Worm (Caenorhabditis elegans): ENCODE measurements around the gene F16B4.5.

Gene F16B4.5

ce11 chrV:1627269-1627668 is 39.0 kb downstream of the F16B4.5 start (continued):
- TF ChIP-seq unc-3 (GFP tag; conservative IDR thresholded peaks at IDR 0.05), result no peak
- TF ChIP-seq unc-3 (tag; optimal IDR thresholded peaks at IDR 0.05), result no peak
- TF ChIP-seq pqm-1 (tag; optimal IDR thresholded peaks at IDR 0.05), result no peak
- TF ChIP-seq ceh-22 (tag; optimal IDR thresholded peaks at IDR 0.05), result no peak
- TF ChIP-seq tbx-7 (tag; optimal IDR thresholded peaks at IDR 0.05), result no peak
- TF ChIP-seq hlh-8 (tag; optimal IDR thresholded peaks at IDR 0.05), result no peak
- TF ChIP-seq nhr-232 (tag; optimal IDR thresholded peaks at IDR 0.05), result no peak

DNA sequence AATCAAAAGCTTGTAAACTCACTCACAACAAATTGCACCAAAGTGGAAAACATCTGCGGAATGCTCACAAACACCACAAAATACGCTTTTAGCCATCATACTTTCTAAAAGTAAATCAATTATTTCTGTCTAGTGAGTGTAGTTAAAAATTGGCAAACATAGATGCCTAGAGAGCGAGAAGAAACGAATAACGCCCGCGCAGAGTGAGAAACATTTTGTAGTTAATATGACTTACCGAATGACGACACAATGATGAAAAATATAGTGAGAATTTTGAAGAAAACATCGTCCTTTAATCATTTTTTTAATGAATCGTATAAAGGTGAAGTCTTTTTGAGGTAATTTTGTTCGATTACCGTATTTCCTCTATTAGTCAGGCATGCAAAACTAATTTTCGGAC is 41.1 kb downstream of the F16B4.5 start, which contains the start of gene nhr-238:
nhr-238 (minus strand) TSS at position 104 of the 400 bp plus-strand sequence.
- TF ChIP-seq sox-4 (tag; optimal IDR thresholded peaks at IDR 0.05) (no peak), ceh-14 (tag; optimal IDR thresholded peaks at IDR 0.05) (no peak), ref-2 (tag; optimal IDR thresholded peaks at IDR 0.05) (no peak), hlh-8 (tag; optimal IDR thresholded peaks at IDR 0.05) (no peak), unc-55 (GFP tag; optimal IDR thresholded peaks at IDR 0.05) (no peak), hlh-15 (tag; optimal IDR thresholded peaks at IDR 0.05) (no peak), hlh-13 (GFP tag; optimal IDR thresholded peaks at IDR 0.05) (no peak), rnt-1 (tag; optimal IDR thresholded peaks at IDR 0.05) (no peak), nhr-11 (tag; optimal IDR thresholded peaks at IDR 0.05) (no peak), unc-86 (tag; optimal IDR thresholded peaks at IDR 0.05) (no peak), unc-3 (GFP tag; conservative IDR thresholded peaks at IDR 0.05) (no peak), unc-3 (tag; optimal IDR thresholded peaks at IDR 0.05) (no peak), tbx-7 (tag; optimal IDR thresholded peaks at IDR 0.05) (no peak), gmeb-2 (tag; optimal IDR thresholded peaks at IDR 0.05) (no peak), C08G9.2 (tag; optimal IDR thresholded peaks at IDR 0.05) (no peak)

DNA sequence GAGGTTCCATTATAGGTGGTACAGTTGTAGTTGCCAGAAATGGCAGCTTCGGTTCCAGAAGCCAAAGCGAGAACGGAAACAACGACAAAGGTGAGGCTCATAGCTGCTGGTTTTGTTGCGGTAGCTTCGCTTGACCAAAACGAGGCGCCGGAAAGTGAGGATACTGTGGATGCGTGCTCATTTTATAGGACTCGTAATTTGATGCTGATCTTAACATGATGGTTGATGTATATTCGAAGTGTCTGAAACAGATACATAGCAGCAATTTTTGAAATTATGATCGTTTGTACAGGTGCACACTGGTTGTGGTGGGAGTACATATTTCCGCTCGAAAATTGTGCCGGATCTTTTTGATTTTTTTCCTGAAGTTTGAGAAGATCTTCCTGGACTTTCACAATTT is 42.9 kb downstream of the F16B4.5 start, which contains the start of gene Y46H3D.8:
Y46H3D.8 (minus strand) TSS at position 101 of the 400 bp plus-strand sequence.
- no peak for TF ChIP-seq K09A11.1 (tag; optimal IDR thresholded peaks at IDR 0.05; ENCODE audit: insufficient read depth)
- no peak for TF ChIP-seq unc-42 (tag; optimal IDR thresholded peaks at IDR 0.05)
- no peak for TF ChIP-seq ceh-6 (GFP tag; optimal IDR thresholded peaks at IDR 0.05)

ce11 chrV:1631717-1632116 is 43.5 kb downstream of the F16B4.5 start, which contains the start of gene irld-17:
irld-17 (plus strand) TSS chrV:1632017.
- no peak for TF ChIP-seq K02D7.2 (tag; optimal IDR thresholded peaks at IDR 0.05)
- no peak for TF ChIP-seq mec-3 (tag; optimal IDR thresholded peaks at IDR 0.05; ENCODE audit: borderline replicate concordance)
- TF ChIP-seq hlh-30 (tag; optimal IDR thresholded peaks at IDR 0.05; ENCODE audit: insufficient read depth), result no peak
- no peak for TF ChIP-seq odd-2 (tag; optimal IDR thresholded peaks at IDR 0.05)
- no peak for TF ChIP-seq madf-2 (tag; optimal IDR thresholded peaks at IDR 0.05)
- no peak for TF ChIP-seq pros-1 (tag; optimal IDR thresholded peaks at IDR 0.05)
- TF ChIP-seq ama-1 (optimal IDR thresholded peaks at IDR 0.05), result no peak
- TF ChIP-seq ceh-31 (tag; optimal IDR thresholded peaks at IDR 0.05), result no peak
- no peak for TF ChIP-seq ceh-45 (GFP tag; IDR thresholded peaks at IDR 0.05)
- TF ChIP-seq ceh-19 (GFP tag; optimal IDR thresholded peaks at IDR 0.05), result no peak

DNA sequence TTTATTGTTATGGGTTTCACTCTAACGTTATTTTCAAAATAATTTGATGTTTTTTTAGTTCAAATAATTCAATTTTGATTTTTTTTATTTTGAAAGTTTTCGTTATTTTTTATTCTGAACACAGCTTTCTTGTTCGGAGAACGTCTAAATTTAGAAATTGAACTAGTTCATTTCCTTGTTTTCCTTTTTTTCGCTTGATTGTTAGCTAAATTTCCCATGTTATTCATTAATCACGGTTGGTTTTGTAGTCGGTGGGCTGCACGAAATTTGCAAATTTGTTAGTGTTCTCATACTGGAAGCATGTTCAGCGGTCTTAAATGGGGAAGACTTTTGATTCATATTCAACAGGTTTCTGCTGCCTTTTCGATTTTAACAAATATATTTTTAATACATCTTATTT is 47.6 kb downstream of the F16B4.5 start, which contains the start of gene str-222:
str-222 (plus strand) TSS at position 301 of the 400 bp plus-strand sequence.
- no peak for TF ChIP-seq eyg-1 (tag; optimal IDR thresholded peaks at IDR 0.05)
- no peak for TF ChIP-seq sox-2 (GFP tag; IDR thresholded peaks at IDR 0.05)
- TF ChIP-seq C38D4.7 (GFP tag; optimal IDR thresholded peaks at IDR 0.05), result no peak
- TF ChIP-seq ztf-16 (tag; optimal IDR thresholded peaks at IDR 0.05), result no peak
- no peak for TF ChIP-seq nhr-11 (tag; optimal IDR thresholded peaks at IDR 0.05)
- TF ChIP-seq lin-11 (tag; optimal IDR thresholded peaks at IDR 0.05), result no peak
- no peak for TF ChIP-seq Y22D7AL.16 (tag; optimal IDR thresholded peaks at IDR 0.05)

Measured in whole organism, late embryonic.